Worm (Caenorhabditis elegans) whole organism, L3 larva: ENCODE measurements around the gene Y50D4A.10.

Source experiments
- R02D3.7 ChIP-seq: fragments of 150-350 bp; optimal IDR thresholded peaks from 2 replicates; lab custom pipeline; 2014; ENCODE audit warnings: missing biosample characterization, missing genetic modification characterization
- ceh-82 ChIP-seq: fragments of 150-350 bp; optimal IDR thresholded peaks from 2 replicates; lab custom pipeline; 2014; ENCODE audit warnings: missing biosample characterization, missing genetic modification characterization
- ceh-9 ChIP-seq: sonication (generic microtip); optimal IDR thresholded peaks from 2 replicates; lab custom pipeline; 2018; ENCODE audit warnings: missing biosample characterization, missing genetic modification characterization
- egl-5 ChIP-seq: fragments of 150-350 bp; optimal IDR thresholded peaks from 2 replicates; lab custom pipeline; 2017; ENCODE audit warnings: missing biosample characterization, missing genetic modification reagents, missing genetic modification characterization, inconsistent platforms
- elt-2 ChIP-seq: sonication (generic microtip); optimal IDR thresholded peaks from 2 replicates; lab custom pipeline; 2016; ENCODE audit warnings: missing genetic modification reagents, mild to moderate bottlenecking, missing genetic modification characterization, missing compliant biosample characterization
- fkh-2 ChIP-seq: fragments of 150-350 bp; optimal IDR thresholded peaks from 2 replicates; lab custom pipeline; 2014; ENCODE audit warnings: missing biosample characterization, missing genetic modification reagents, missing genetic modification characterization
- fos-1 ChIP-seq: fragments of 150-350 bp; optimal IDR thresholded peaks from 2 replicates; lab custom pipeline; 2014; ENCODE audit warnings: missing biosample characterization, missing genetic modification characterization
- hmg-11 ChIP-seq: sonication (generic microtip); optimal IDR thresholded peaks from 2 replicates; lab custom pipeline; 2016; ENCODE audit warnings: missing genetic modification characterization, missing compliant biosample characterization
- jun-1 ChIP-seq: fragments of 150-350 bp; optimal IDR thresholded peaks from 2 replicates; lab custom pipeline; 2014; ENCODE audit warnings: missing biosample characterization, missing genetic modification reagents, missing genetic modification characterization
- lin-15B ChIP-seq: fragments of 150-350 bp; optimal IDR thresholded peaks from 2 replicates; lab custom pipeline; 2014; ENCODE audit warnings: missing biosample characterization, missing genetic modification characterization
- lin-39 ChIP-seq: fragments of 150-350 bp; optimal IDR thresholded peaks from 2 replicates; lab custom pipeline; 2018; ENCODE audit warnings: missing biosample characterization, missing genetic modification reagents, missing genetic modification characterization
- mml-1 ChIP-seq: fragments of 150-350 bp; sonication (generic microtip); optimal IDR thresholded peaks from 3 replicates; lab custom pipeline; 2014; ENCODE audit warnings: missing biosample characterization, missing genetic modification characterization
- nfya-1 ChIP-seq: sonication (generic microtip); optimal IDR thresholded peaks from 2 replicates; lab custom pipeline; 2017; ENCODE audit warnings: missing genetic modification characterization, mild to moderate bottlenecking, missing compliant biosample characterization, antibody characterized with exemption, moderate library complexity; ENCODE audit not compliant: insufficient read depth
- nhr-237 ChIP-seq: fragments of 150-350 bp; optimal IDR thresholded peaks from 2 replicates; lab custom pipeline; 2014; ENCODE audit warnings: missing biosample characterization, missing genetic modification characterization
- nhr-25 ChIP-seq: sonication (generic microtip); optimal IDR thresholded peaks from 2 replicates; lab custom pipeline; 2017; ENCODE audit warnings: missing biosample characterization, missing genetic modification characterization
- nhr-43 ChIP-seq: sonication (generic microtip); optimal IDR thresholded peaks from 2 replicates; lab custom pipeline; 2016; ENCODE audit warnings: mild to moderate bottlenecking, missing genetic modification characterization, missing compliant biosample characterization; ENCODE audit not compliant: poor library complexity, severe bottlenecking
- nhr-67 ChIP-seq: fragments of 150-350 bp; optimal IDR thresholded peaks from 2 replicates; lab custom pipeline; 2014; ENCODE audit warnings: missing biosample characterization, missing genetic modification characterization
- nhr-76 ChIP-seq: fragments of 150-350 bp; sonication (generic microtip); optimal IDR thresholded peaks from 5 replicates; lab custom pipeline; 2014; ENCODE audit warnings: missing biosample characterization, missing genetic modification characterization
- nhr-77 ChIP-seq: fragments of 150-350 bp; optimal IDR thresholded peaks from 2 replicates; lab custom pipeline; 2014; ENCODE audit warnings: missing biosample characterization, missing genetic modification characterization
- pqm-1 ChIP-seq: fragments of 150-350 bp; optimal IDR thresholded peaks from 2 replicates; lab custom pipeline; 2017; ENCODE audit warnings: missing biosample characterization, missing genetic modification characterization, inconsistent platforms
- sea-2 ChIP-seq: fragments of 150-350 bp; sonication (generic microtip); optimal IDR thresholded peaks from 4 replicates; lab custom pipeline; 2014; ENCODE audit warnings: missing biosample characterization, missing genetic modification reagents, missing genetic modification characterization
- skn-1 ChIP-seq: fragments of 150-350 bp; optimal IDR thresholded peaks from 2 replicates; lab custom pipeline; 2014; ENCODE audit warnings: missing biosample characterization, missing genetic modification characterization
- unc-62 ChIP-seq: fragments of 150-350 bp; sonication (generic microtip); optimal IDR thresholded peaks from 4 replicates; lab custom pipeline; 2014; ENCODE audit warnings: missing biosample characterization, missing genetic modification reagents, missing genetic modification characterization
- ztf-4 ChIP-seq: fragments of 150-350 bp; optimal IDR thresholded peaks from 2 replicates; lab custom pipeline; 2014; ENCODE audit warnings: missing biosample characterization, missing genetic modification characterization

Gene Y50D4A.10

ce11 chrV:1176277-1176839, 44.0 kb downstream of the Y50D4A.10 start, which contains the start of gene T21H3.1:
T21H3.1 (plus strand) TSS chrV:1176724.
- TF ChIP-seq lin-39 (tag; lab: Kevin White, UChicago): no peak
- TF ChIP-seq fos-1 (tag; lab: Kevin White, UChicago): no peak
- TF ChIP-seq ztf-4 (tag; lab: Kevin White, UChicago): no peak
- no peak for TF ChIP-seq ceh-9 (tag; lab: Kevin White, UChicago)
- no peak for TF ChIP-seq fkh-2 (tag; lab: Kevin White, UChicago)
- no peak for TF ChIP-seq hmg-11 (tag; lab: Kevin White, UChicago)
- no peak for TF ChIP-seq R02D3.7 (tag; lab: Kevin White, UChicago)
- no peak for TF ChIP-seq sea-2 (GFP tag; lab: Kevin White, UChicago)
- no peak for TF ChIP-seq egl-5
- TF ChIP-seq pqm-1: peak; percentile 95
- TF ChIP-seq unc-62 (GFP tag; lab: Kevin White, UChicago): no peak
- TF ChIP-seq nhr-43 (tag; lab: Kevin White, UChicago): no peak
- TF ChIP-seq mml-1 (tag; lab: Kevin White, UChicago): no peak
- peak; percentile 44 for TF ChIP-seq jun-1 (tag; lab: Kevin White, UChicago)
- TF ChIP-seq elt-2: peak; percentile 96
- TF ChIP-seq nhr-237 (tag; lab: Kevin White, UChicago): no peak
- TF ChIP-seq skn-1 (tag; lab: Kevin White, UChicago): no peak
- no peak for TF ChIP-seq ceh-82 (tag; lab: Kevin White, UChicago)
- TF ChIP-seq lin-15B (tag; lab: Kevin White, UChicago): no peak
- no peak for TF ChIP-seq nhr-25
- TF ChIP-seq nfya-1: no peak
- TF ChIP-seq, all 47 proteins: peak for 3

ce11 chrV:1170591-1170990, 49.8 kb downstream of the Y50D4A.10 start:
- TF ChIP-seq pqm-1 (no peak), nhr-77 (tag; lab: Kevin White, UChicago) (no peak), nhr-76 (tag; lab: Kevin White, UChicago) (no peak), skn-1 (tag; lab: Kevin White, UChicago) (no peak), nfya-1 (no peak), nhr-67 (tag; lab: Kevin White, UChicago) (no peak), hmg-11 (tag; lab: Kevin White, UChicago) (no peak)
- TF ChIP-seq, all 47 proteins: peak for 0
